Worm (Caenorhabditis elegans) whole organism, L1 larva: Measurements from ENCODE around the gene nhr-110.
A peak's percentile ranks its signal among the peaks of the same experiment; 100 is the strongest.

Experiments
- C34B4.2 ChIP-seq: sonication (generic microtip); optimal IDR thresholded peaks from 2 replicates; lab custom pipeline; 2017; ENCODE audit warnings: mild to moderate bottlenecking, missing genetic modification characterization, missing compliant biosample characterization
- Y116A8C.19 ChIP-seq: sonication (generic microtip); optimal IDR thresholded peaks from 2 replicates; lab custom pipeline; 2016; ENCODE audit warnings: missing compliant biosample characterization, missing genetic modification characterization, borderline replicate concordance
- alr-1 ChIP-seq: fragments of 200-800 bp; sonication (Bioruptor generic); optimal IDR thresholded peaks from 2 replicates; lab custom pipeline; 2018; ENCODE audit warnings: borderline replicate concordance, mild to moderate bottlenecking, missing genetic modification characterization, missing compliant biosample characterization
- blmp-1 ChIP-seq: fragments of 150-350 bp; optimal IDR thresholded peaks from 2 replicates; lab custom pipeline; 2014; ENCODE audit warnings: missing biosample characterization, missing genetic modification characterization
- ceh-63 ChIP-seq: fragments of 200-800 bp; sonication (Bioruptor generic); optimal IDR thresholded peaks from 2 replicates; lab custom pipeline; 2018; ENCODE audit warnings: mild to moderate bottlenecking, missing genetic modification characterization, missing compliant biosample characterization
- ceh-90 ChIP-seq: sonication (generic microtip); optimal IDR thresholded peaks from 2 replicates; lab custom pipeline; 2016; ENCODE audit warnings: missing genetic modification characterization, missing compliant biosample characterization
- ces-1 ChIP-seq: fragments of 150-350 bp; optimal IDR thresholded peaks from 2 replicates; lab custom pipeline; 2014; ENCODE audit warnings: missing biosample characterization, missing genetic modification reagents, missing genetic modification characterization
- dpl-1 ChIP-seq, 3 experiments: fragments of 150-350 bp in 2 of 3; sonication (generic microtip) in 1 of 3; optimal IDR thresholded peaks; 2 replicates each; lab custom pipeline; 2014 to 2017; ENCODE audit warnings: missing biosample characterization in 3 of 3, missing genetic modification characterization in 3 of 3, missing genetic modification reagents in 3 of 3
- efl-3 ChIP-seq: fragments of 200-800 bp; sonication (Bioruptor generic); optimal IDR thresholded peaks from 2 replicates; lab custom pipeline; 2018; ENCODE audit warnings: mild to moderate bottlenecking, missing genetic modification characterization, missing compliant biosample characterization
- egl-27 ChIP-seq, 2 experiments: fragments of 150-350 bp in 1 of 2; sonication (generic microtip); optimal IDR thresholded peaks; 3 replicates each; lab custom pipeline; 2017 to 2018; ENCODE audit warnings: missing biosample characterization in 2 of 2, missing genetic modification characterization in 2 of 2, missing genetic modification reagents in 2 of 2
- elt-2 ChIP-seq: sonication (generic microtip); optimal IDR thresholded peaks from 2 replicates; lab custom pipeline; 2016; ENCODE audit warnings: missing genetic modification characterization, mild to moderate bottlenecking, inconsistent platforms, missing compliant biosample characterization, missing genetic modification reagents
- elt-3 ChIP-seq, 6 experiments: fragments of 150-350 bp in 1 of 6; sonication (generic microtip); optimal IDR thresholded peaks; 2 replicates each; lab custom pipeline; 2017 to 2018; ENCODE audit warnings: missing biosample characterization in 6 of 6, missing genetic modification characterization in 6 of 6, inconsistent platforms in 1 of 6
- ets-5 ChIP-seq: fragments of 200-800 bp; sonication (Bioruptor generic); IDR thresholded peaks from 2 replicates; pipeline ENCODE4 v1.3.6; 2022; ENCODE audit warnings: missing genetic modification characterization, missing compliant biosample characterization
- fkh-10 ChIP-seq: sonication (generic microtip); optimal IDR thresholded peaks from 2 replicates; lab custom pipeline; 2017; ENCODE audit warnings: missing biosample characterization, missing genetic modification reagents, missing genetic modification characterization
- grh-1 ChIP-seq: fragments of 200-800 bp; sonication (Bioruptor generic); IDR thresholded peaks from 2 replicates; pipeline ENCODE4 v1.3.6; 2022; ENCODE audit warnings: missing genetic modification reagents, missing genetic modification characterization, missing compliant biosample characterization
- hlh-17 ChIP-seq: fragments of 200-800 bp; sonication (Bioruptor generic); optimal IDR thresholded peaks from 2 replicates; lab custom pipeline; 2018; ENCODE audit warnings: missing genetic modification characterization, mild to moderate bottlenecking, missing compliant biosample characterization, moderate library complexity, borderline replicate concordance
- hlh-4 ChIP-seq: sonication (generic microtip); optimal IDR thresholded peaks from 2 replicates; lab custom pipeline; 2016; ENCODE audit warnings: mild to moderate bottlenecking, missing genetic modification characterization, missing compliant biosample characterization
- hpl-2 ChIP-seq: fragments of 150-350 bp; optimal IDR thresholded peaks from 2 replicates; lab custom pipeline; 2014; ENCODE audit warnings: missing biosample characterization, missing genetic modification reagents, missing genetic modification characterization
- irx-1 ChIP-seq: sonication (generic microtip); optimal IDR thresholded peaks from 2 replicates; lab custom pipeline; 2016; ENCODE audit warnings: missing genetic modification characterization, missing compliant biosample characterization
- isw-1 ChIP-seq: fragments of 200-800 bp; sonication (Bioruptor generic); IDR thresholded peaks from 2 replicates; pipeline ENCODE4 v1.3.6; 2022; ENCODE audit warnings: missing genetic modification characterization, missing compliant biosample characterization
- lin-13 ChIP-seq: fragments of 150-350 bp; optimal IDR thresholded peaks from 2 replicates; lab custom pipeline; 2014; ENCODE audit warnings: missing biosample characterization, missing genetic modification reagents, missing genetic modification characterization
- lin-14 ChIP-seq: fragments of 200-800 bp; sonication (Bioruptor generic); optimal IDR thresholded peaks from 2 replicates; lab custom pipeline; 2018; ENCODE audit warnings: mild to moderate bottlenecking, missing genetic modification characterization, moderate library complexity, missing compliant biosample characterization
- lin-35 ChIP-seq, 2 experiments: fragments of 150-350 bp; optimal IDR thresholded peaks; 2 replicates each; lab custom pipeline; 2014; ENCODE audit warnings: missing biosample characterization in 2 of 2, missing genetic modification characterization in 2 of 2, missing genetic modification reagents in 2 of 2
- lin-39 ChIP-seq: fragments of 150-350 bp; optimal IDR thresholded peaks from 2 replicates; lab custom pipeline; 2014; ENCODE audit warnings: missing biosample characterization, missing genetic modification reagents, missing genetic modification characterization
- lir-3 ChIP-seq: sonication (generic microtip); optimal IDR thresholded peaks from 2 replicates; lab custom pipeline; 2016; ENCODE audit warnings: mild to moderate bottlenecking, missing genetic modification characterization, moderate library complexity, missing compliant biosample characterization; ENCODE audit not compliant: poor library complexity
- lsy-2 ChIP-seq, 2 experiments: fragments of 150-350 bp; optimal IDR thresholded peaks; 2 replicates each; lab custom pipeline; 2014; ENCODE audit warnings: missing biosample characterization in 2 of 2, missing genetic modification characterization in 2 of 2
- mab-9 ChIP-seq: fragments of 200-800 bp; sonication (Bioruptor generic); IDR thresholded peaks from 2 replicates; pipeline ENCODE4 v1.3.6; 2022; ENCODE audit warnings: missing genetic modification reagents, missing genetic modification characterization, missing compliant biosample characterization
- mdl-1 ChIP-seq, 2 experiments: fragments of 150-350 bp; optimal IDR thresholded peaks; 2 replicates each; lab custom pipeline; 2014 to 2017; ENCODE audit warnings: missing biosample characterization in 2 of 2, missing genetic modification characterization in 2 of 2, inconsistent platforms in 1 of 2
- mef-2 ChIP-seq: fragments of 150-350 bp; optimal IDR thresholded peaks from 2 replicates; lab custom pipeline; 2014; ENCODE audit warnings: missing biosample characterization, missing genetic modification characterization
- mep-1 ChIP-seq: fragments of 150-350 bp; optimal IDR thresholded peaks from 2 replicates; lab custom pipeline; 2014; ENCODE audit warnings: missing biosample characterization, missing genetic modification characterization
- nhr-11 ChIP-seq: fragments of 150-350 bp; optimal IDR thresholded peaks from 2 replicates; lab custom pipeline; 2014; ENCODE audit warnings: missing biosample characterization, missing genetic modification characterization
- nhr-12 ChIP-seq: sonication (generic microtip); optimal IDR thresholded peaks from 2 replicates; lab custom pipeline; 2017; ENCODE audit warnings: missing biosample characterization, missing genetic modification characterization
- nhr-20 ChIP-seq: sonication (generic microtip); optimal IDR thresholded peaks from 2 replicates; lab custom pipeline; 2016; ENCODE audit warnings: mild to moderate bottlenecking, missing genetic modification characterization, missing compliant biosample characterization
- nhr-76 ChIP-seq: sonication (generic microtip); optimal IDR thresholded peaks from 2 replicates; lab custom pipeline; 2017; ENCODE audit warnings: missing biosample characterization, missing genetic modification characterization
- nhr-77 ChIP-seq: fragments of 150-350 bp; optimal IDR thresholded peaks from 2 replicates; lab custom pipeline; 2014; ENCODE audit warnings: missing biosample characterization, missing genetic modification characterization
- nhr-85 ChIP-seq: sonication (generic microtip); peaks from one replicate; lab custom pipeline; 2016; ENCODE audit warnings: missing genetic modification characterization, inconsistent platforms, missing compliant biosample characterization
- nhr-90 ChIP-seq: sonication (generic microtip); optimal IDR thresholded peaks from 2 replicates; lab custom pipeline; 2016; ENCODE audit warnings: mild to moderate bottlenecking, missing genetic modification characterization, missing compliant biosample characterization; ENCODE audit not compliant: poor library complexity
- snu-23 ChIP-seq: sonication (generic microtip); optimal IDR thresholded peaks from 2 replicates; lab custom pipeline; 2016; ENCODE audit warnings: missing genetic modification characterization, missing compliant biosample characterization
- sox-4 ChIP-seq: sonication (generic microtip); optimal IDR thresholded peaks from 2 replicates; lab custom pipeline; 2016; ENCODE audit warnings: missing genetic modification characterization, missing compliant biosample characterization
- swsn-7 ChIP-seq: sonication (generic microtip); optimal IDR thresholded peaks from 2 replicates; lab custom pipeline; 2016; ENCODE audit warnings: missing genetic modification characterization, missing compliant biosample characterization
- tlp-1 ChIP-seq: fragments of 150-350 bp; optimal IDR thresholded peaks from 2 replicates; lab custom pipeline; 2014; ENCODE audit warnings: missing biosample characterization, missing genetic modification characterization
- unc-98 ChIP-seq: fragments of 200-800 bp; sonication (Bioruptor generic); IDR thresholded peaks from 2 replicates; pipeline ENCODE4 v1.3.6; 2022; ENCODE audit warnings: missing genetic modification characterization, missing compliant biosample characterization
- zag-1 ChIP-seq: fragments of 150-350 bp; optimal IDR thresholded peaks from 2 replicates; lab custom pipeline; 2014; ENCODE audit warnings: missing biosample characterization, missing genetic modification characterization
- ztf-4 ChIP-seq: fragments of 150-350 bp; optimal IDR thresholded peaks from 2 replicates; lab custom pipeline; 2014; ENCODE audit warnings: missing biosample characterization, missing genetic modification characterization

Gene nhr-110

ce11 chrV:1618760-1619159 lies 5.5 kb downstream of the nhr-110 start, which contains the start of gene nhr-179:
nhr-179 (minus strand) TSS chrV:1618860.
- TF ChIP-seq nhr-12 (tag; lab: Kevin White, UChicago): no peak

- TF ChIP-seq hlh-17 (GFP tag; lab: Kevin White, UChicago): no peak
- no peak for TF ChIP-seq irx-1 (tag; lab: Kevin White, UChicago)
- TF ChIP-seq mep-1 (tag; lab: Kevin White, UChicago): no peak
- no peak for TF ChIP-seq nhr-76
- TF ChIP-seq grh-1 (GFP tag; lab: Robert Waterston, UW): no peak
- no peak for TF ChIP-seq lir-3
- TF ChIP-seq ztf-4: no peak
- no peak for TF ChIP-seq mab-9
- TF ChIP-seq dpl-1 (GFP tag; optimal IDR thresholded peaks at IDR 0.05; lab: Kevin White, UChicago): no peak
- TF ChIP-seq lin-13 (GFP tag; lab: Kevin White, UChicago): no peak
- TF ChIP-seq nhr-11: no peak
- no peak for TF ChIP-seq ets-5 (GFP tag; lab: Robert Waterston, UW)
- TF ChIP-seq alr-1 (tag; lab: Kevin White, UChicago): no peak
- TF ChIP-seq egl-27 (tag; optimal IDR thresholded peaks at IDR 0.05; lab: Kevin White, UChicago): no peak
- TF ChIP-seq, all 84 proteins: peak for 0
These were observed 9.5 kb downstream of the nhr-110 start, which contains the start of gene srbc-41 for ce11 chrV:1614726-1615125. srbc-41 (minus strand) TSS chrV:1614826.

- TF ChIP-seq ces-1 (GFP tag; lab: Kevin White, UChicago): no peak
- no peak for TF ChIP-seq hlh-4
These were observed 12.7 kb downstream of the nhr-110 start for ce11 chrV:1611570-1611969.

DNA sequence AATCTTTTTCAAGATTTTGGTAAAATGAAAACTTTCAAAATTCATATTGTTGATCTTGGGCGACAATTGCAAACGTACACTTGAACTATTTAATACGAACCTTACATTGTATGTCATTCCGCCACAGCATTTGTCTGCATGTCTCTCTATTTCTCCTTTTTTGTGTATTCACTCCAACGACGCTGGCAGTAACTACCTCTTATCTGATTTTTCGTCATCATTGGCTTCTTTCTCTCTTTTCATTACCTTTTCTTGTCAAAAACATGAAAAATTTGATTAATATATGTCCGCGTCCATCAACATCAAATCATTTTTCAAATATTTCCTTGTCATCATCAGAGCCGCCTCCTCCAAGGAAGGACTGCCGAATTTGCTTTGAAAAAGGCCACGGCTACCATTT lies 14.1 kb downstream of the nhr-110 start, which contains the start of gene nhr-177:
nhr-177 (plus strand) TSS at position 167 of the 400 bp plus-strand sequence.
- peak; percentile 45 for TF ChIP-seq elt-2 (tag; lab: Kevin White, UChicago)
- TF ChIP-seq sox-4 (tag; lab: Kevin White, UChicago): no peak
- TF ChIP-seq lin-13 (GFP tag; lab: Kevin White, UChicago): no peak
- TF ChIP-seq lin-35 (GFP tag; optimal IDR thresholded peaks at IDR 0.05; lab: Kevin White, UChicago): peak in 1 of 2 experiments; percentile 1
- peak; percentile 19 for TF ChIP-seq snu-23 (GFP tag; lab: Kevin White, UChicago)
- no peak for TF ChIP-seq tlp-1
- no peak for TF ChIP-seq swsn-7 (tag; lab: Kevin White, UChicago)
- TF ChIP-seq nhr-90: peak; percentile 10
- no peak for TF ChIP-seq alr-1 (tag; lab: Kevin White, UChicago)
- peak; percentile 66 for TF ChIP-seq nhr-85 (tag; lab: Kevin White, UChicago)
- TF ChIP-seq lsy-2 (tag; optimal IDR thresholded peaks at IDR 0.05; lab: Kevin White, UChicago): no peak
- TF ChIP-seq fkh-10: no peak
- no peak for TF ChIP-seq Y116A8C.19 (tag; lab: Kevin White, UChicago)
- peak; percentile 28 for TF ChIP-seq blmp-1 (tag; lab: Kevin White, UChicago)
- TF ChIP-seq, all 84 proteins: peak for 6

DNA sequence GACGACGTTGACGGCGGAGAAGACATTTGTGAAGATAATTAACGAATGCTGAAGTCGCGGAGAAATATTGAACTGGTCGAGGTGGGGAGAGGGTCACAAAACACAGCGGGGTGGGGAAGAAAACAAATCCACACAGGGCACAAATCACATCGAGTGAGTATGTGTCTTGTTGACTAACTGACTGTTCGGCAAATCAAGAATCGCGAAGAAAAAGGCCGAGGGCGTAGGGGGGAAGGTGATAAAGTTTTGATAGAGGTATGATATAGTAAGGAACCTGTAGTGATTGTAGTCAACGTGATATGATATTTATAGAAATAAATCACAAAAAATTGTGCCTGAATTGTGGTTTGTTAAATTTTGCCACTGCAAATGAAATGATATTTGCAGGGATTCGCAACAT lies 16.4 kb downstream of the nhr-110 start, which contains the start of gene nhr-178:
nhr-178 (minus strand) TSS at position 164 of the 400 bp plus-strand sequence.
- TF ChIP-seq Y116A8C.19 (tag; lab: Kevin White, UChicago) (no peak), snu-23 (GFP tag; lab: Kevin White, UChicago) (peak; percentile 33), nhr-77 (tag; lab: Kevin White, UChicago) (peak; percentile 74), elt-2 (tag; lab: Kevin White, UChicago) (peak; percentile 76), lin-35 (GFP tag; optimal IDR thresholded peaks at IDR 0.05; lab: Kevin White, UChicago) (peak in 1 of 2 experiments; percentile 46), mdl-1 (tag; optimal IDR thresholded peaks at IDR 0.05; lab: Kevin White, UChicago) (peak in 1 of 2 experiments; percentile 61), lin-14 (GFP tag; lab: Kevin White, UChicago) (no peak), mef-2 (tag; lab: Kevin White, UChicago) (no peak), blmp-1 (tag; lab: Kevin White, UChicago) (peak; percentile 18), nhr-20 (peak; percentile 68), lin-39 (tag; lab: Kevin White, UChicago) (no peak), dpl-1 (GFP tag; optimal IDR thresholded peaks at IDR 0.05; lab: Kevin White, UChicago) (no peak), hpl-2 (GFP tag; lab: Kevin White, UChicago) (no peak), efl-3 (no peak), sox-4 (tag; lab: Kevin White, UChicago) (no peak), ceh-90 (tag; lab: Kevin White, UChicago) (no peak), isw-1 (GFP tag; lab: Robert Waterston, UW) (no peak), elt-3 (tag; optimal IDR thresholded peaks at IDR 0.05; lab: Kevin White, UChicago) (peak in 3 of 6 experiments; percentile 10 to 65 (median 46)), nhr-85 (tag; lab: Kevin White, UChicago) (peak; percentile 68), C34B4.2 (tag; lab: Kevin White, UChicago) (no peak), ceh-63 (no peak), unc-98 (GFP tag; lab: Robert Waterston, UW) (no peak), lir-3 (no peak), zag-1 (tag; lab: Kevin White, UChicago) (no peak)
